Fruit fly (Drosophila melanogaster): ENCODE results near the gene mRpL38.
A peak's percentile ranks its signal among the peaks of the same experiment; 100 is the strongest.

mRpL38 gene

DNA sequence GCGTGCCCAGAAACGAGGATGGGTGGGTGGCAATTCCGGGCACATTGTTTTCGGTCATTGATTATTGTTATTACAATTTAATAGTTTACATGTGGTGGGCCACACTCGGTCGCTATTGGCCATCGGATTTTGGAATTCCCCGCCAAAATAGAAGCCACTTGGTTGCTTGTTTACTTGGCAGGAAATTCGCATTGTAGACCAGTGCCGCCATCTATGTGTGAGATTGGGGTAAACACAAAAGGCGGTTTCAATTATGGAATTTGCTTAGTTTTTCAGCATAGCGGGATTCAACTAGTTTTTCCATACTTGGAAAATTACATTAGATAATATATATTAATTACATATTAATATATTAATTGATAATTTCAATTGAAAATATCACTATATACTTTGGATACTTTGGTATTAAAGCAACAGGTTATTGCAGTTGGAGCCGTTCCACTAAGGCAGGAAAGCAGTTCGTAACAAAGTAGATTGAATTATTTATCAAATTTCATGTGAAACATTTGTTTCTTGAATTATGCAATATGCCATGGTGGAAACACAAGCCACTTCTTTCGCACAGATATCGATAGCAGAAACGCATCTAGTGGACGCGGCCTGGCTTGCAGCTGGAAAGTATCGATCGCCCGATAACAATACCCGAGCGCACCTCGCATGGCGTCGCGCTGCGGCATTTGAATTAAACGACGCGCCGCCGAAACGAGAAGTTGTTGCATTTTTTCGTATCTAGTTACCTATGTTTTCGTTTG, 21.1 kb downstream of the mRpL38 start, which contains the start of gene mud (continued):
- TF ChIP-seq oc (tag; optimal IDR thresholded peaks at IDR 0.05) (no peak), CG3407 (GFP tag; optimal IDR thresholded peaks at IDR 0.05) (no peak), CG1647 (GFP tag; optimal IDR thresholded peaks at IDR 0.05) (no peak), lilli (GFP tag; optimal IDR thresholded peaks at IDR 0.05) (no peak), Elba2 (GFP tag; optimal IDR thresholded peaks at IDR 0.05) (no peak), her (GFP tag; optimal IDR thresholded peaks at IDR 0.05) (no peak), z (GFP tag; IDR thresholded peaks at IDR 0.05) (no peak), CG12942 (GFP tag; optimal IDR thresholded peaks at IDR 0.05) (peak; percentile 3), D19A (tag; optimal IDR thresholded peaks at IDR 0.05) (no peak), sna (GFP tag; IDR thresholded peaks at IDR 0.05; ENCODE audit: partially characterized antibody) (peak; percentile 52; the same call in 1 of the 2 replicates), run (tag; optimal IDR thresholded peaks at IDR 0.05) (no peak), exex (tag; optimal IDR thresholded peaks at IDR 0.05) (no peak), lbe (GFP tag; optimal IDR thresholded peaks at IDR 0.05) (no peak), Xrp1 (GFP tag; IDR thresholded peaks at IDR 0.05) (peak; percentile 44; the same call in 1 of the 2 replicates), CG15601 (tag; optimal IDR thresholded peaks at IDR 0.05) (peak; percentile 12), tap (tag; optimal IDR thresholded peaks at IDR 0.05) (no peak), tgo (GFP tag; IDR thresholded peaks at IDR 0.05) (no peak; the same call in 2 of the 3 replicates), yki (optimal IDR thresholded peaks at IDR 0.05) (no peak), Ets97D (GFP tag; optimal IDR thresholded peaks at IDR 0.05) (peak; percentile 19), Lpt (GFP tag; optimal IDR thresholded peaks at IDR 0.05) (no peak), pho (GFP tag; optimal IDR thresholded peaks at IDR 0.05) (no peak), CG2712 (tag; optimal IDR thresholded peaks at IDR 0.05) (peak; percentile 69), sd (tag; optimal IDR thresholded peaks at IDR 0.05) (no peak), CG4360 (GFP tag; IDR thresholded peaks at IDR 0.05) (no peak), sim (GFP tag; IDR thresholded peaks at IDR 0.05) (no peak), CG30403 (GFP tag; optimal IDR thresholded peaks at IDR 0.05) (peak; percentile 35), ewg (GFP tag; optimal IDR thresholded peaks at IDR 0.05) (peak; percentile 5), CG5180 (GFP tag; optimal IDR thresholded peaks at IDR 0.05) (no peak), Meics (GFP tag; optimal IDR thresholded peaks at IDR 0.05) (peak; percentile 52), usp (GFP tag; optimal IDR thresholded peaks at IDR 0.05) (no peak), fru (optimal IDR thresholded peaks at IDR 0.05) (no peak), chm (GFP tag; IDR thresholded peaks at IDR 0.05) (no peak), Nf-YC (tag; optimal IDR thresholded peaks at IDR 0.05) (no peak), CG43689 (GFP tag; IDR thresholded peaks at IDR 0.05) (no peak), CG14050 (GFP tag; IDR thresholded peaks at IDR 0.05) (no peak), CG9797 (GFP tag; optimal IDR thresholded peaks at IDR 0.05) (peak; percentile 30), CG7928 (GFP tag; optimal IDR thresholded peaks at IDR 0.05) (no peak), kah (GFP tag; optimal IDR thresholded peaks at IDR 0.05) (no peak), pan (optimal IDR thresholded peaks at IDR 0.05) (no peak), pan (GFP tag; optimal IDR thresholded peaks at IDR 0.05 in 1 of 2, IDR thresholded peaks at IDR 0.05 in 1 of 2) (peak in 1 of 2 experiments; percentile 21), kay (GFP tag; optimal IDR thresholded peaks at IDR 0.05) (no peak), Six4 (GFP tag; optimal IDR thresholded peaks at IDR 0.05) (no peak), pum (GFP tag; optimal IDR thresholded peaks at IDR 0.05) (no peak), chinmo (GFP tag; IDR thresholded peaks at IDR 0.05; ENCODE audit: partially characterized antibody) (no peak), CG8944 (GFP tag; optimal IDR thresholded peaks at IDR 0.05) (no peak), MTF-1 (GFP tag; optimal IDR thresholded peaks at IDR 0.05; ENCODE audit: borderline replicate concordance) (no peak), CG3726 (GFP tag; IDR thresholded peaks at IDR 0.05) (no peak), CG16813 (GFP tag; IDR thresholded peaks at IDR 0.05; ENCODE audit: partially characterized antibody) (peak; percentile 79), dm (GFP tag; optimal IDR thresholded peaks at IDR 0.05) (no peak), lmd (GFP tag; IDR thresholded peaks at IDR 0.05) (peak; percentile 25; the same call in 1 of the 2 replicates), sens (GFP tag) (peak; percentile 57), CG18619 (GFP tag; optimal IDR thresholded peaks at IDR 0.05) (peak; percentile 12)

Data from whole organism, embryonic.